Fruit fly (Drosophila melanogaster) whole organism, wandering third instar larva: ENCODE data around the gene CG15601.

Experiments used
- Dfd ChIP-seq: fragments of >200 bp; optimal IDR thresholded peaks from 2 replicates; lab custom pipeline; 2017; ENCODE audit warnings: missing biosample characterization, missing genetic modification characterization
- Hr83 ChIP-seq: fragments of 200-300 bp; sonication (Bioruptor generic); optimal IDR thresholded peaks from 2 replicates; lab custom pipeline; 2016; ENCODE audit warnings: missing biosample characterization, mild to moderate bottlenecking, missing genetic modification characterization, moderate library complexity; ENCODE audit not compliant: poor library complexity, severe bottlenecking
- Jra ChIP-seq: sonication (Bioruptor generic); optimal IDR thresholded peaks from 2 replicates; lab custom pipeline; 2016; ENCODE audit warnings: missing biosample characterization, missing genetic modification characterization
- OdsH ChIP-seq: fragments of 200-800 bp; sonication (Bioruptor generic); optimal IDR thresholded peaks from 2 replicates; lab custom pipeline; 2016; ENCODE audit warnings: missing biosample characterization, mild to moderate bottlenecking, missing genetic modification characterization
- Vsx2 ChIP-seq: fragments of 200-300, 225-300 bp; sonication (Bioruptor generic); optimal IDR thresholded peaks from 2 replicates; lab custom pipeline; 2018; ENCODE audit warnings: missing biosample characterization, missing genetic modification characterization; ENCODE audit not compliant: partially characterized antibody
- brk ChIP-seq: fragments of 200-800 bp; sonication (Bioruptor generic); optimal IDR thresholded peaks from 2 replicates; lab custom pipeline; 2016; ENCODE audit warnings: missing biosample characterization, mild to moderate bottlenecking, missing genetic modification characterization
- ey ChIP-seq: fragments of 200-800 bp; sonication (Bioruptor generic); optimal IDR thresholded peaks from 2 replicates; lab custom pipeline; 2016; ENCODE audit warnings: missing biosample characterization, missing genetic modification characterization
- jim ChIP-seq: fragments of 175-275, 200-325 bp; sonication (Bioruptor generic); optimal IDR thresholded peaks from 2 replicates; lab custom pipeline; 2016; ENCODE audit warnings: missing biosample characterization, mild to moderate bottlenecking, missing genetic modification characterization
- lola ChIP-seq: fragments of >200 bp; optimal IDR thresholded peaks from 2 replicates; lab custom pipeline; 2017; ENCODE audit warnings: missing biosample characterization, missing genetic modification characterization
- sage ChIP-seq: fragments of 200-800 bp; sonication (Bioruptor generic); optimal IDR thresholded peaks from 2 replicates; lab custom pipeline; 2016; ENCODE audit warnings: missing biosample characterization, mild to moderate bottlenecking, missing genetic modification characterization

DNA sequence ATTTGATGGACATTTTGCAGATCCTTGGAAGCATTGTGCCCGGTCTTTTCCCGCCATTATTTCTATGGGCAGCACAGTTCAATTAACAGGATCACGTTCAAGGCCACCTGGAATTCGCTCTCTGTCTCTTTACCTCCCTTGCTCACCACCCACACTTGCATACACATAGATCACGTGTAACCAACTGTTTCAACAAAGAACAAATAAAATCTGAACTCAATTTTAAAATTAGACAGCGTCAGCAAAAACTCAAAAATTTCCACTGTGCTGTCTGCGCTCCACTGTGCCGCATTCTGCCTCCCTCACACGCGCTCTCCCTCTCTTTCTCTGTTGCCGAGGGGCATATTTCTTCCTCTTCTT lies 843 bp upstream of the CG15601 start:
- no peak for TF ChIP-seq jim (GFP tag; lab: Kevin White, UChicago)
- TF ChIP-seq ey = peak; percentile 9
- TF ChIP-seq Hr83 (GFP tag; lab: Kevin White, UChicago) = peak; percentile 13
- no peak for TF ChIP-seq lola (GFP tag; lab: Kevin White, UChicago)
- TF ChIP-seq brk (GFP tag; lab: Kevin White, UChicago) = no peak
- no peak for TF ChIP-seq Jra
- no peak for TF ChIP-seq sage (GFP tag; lab: Kevin White, UChicago)
- TF ChIP-seq Vsx2 = no peak
- no peak for TF ChIP-seq OdsH (GFP tag; lab: Kevin White, UChicago)
- no peak for TF ChIP-seq Dfd
